Worm (Caenorhabditis elegans) whole organism, L3 larva: ENCODE measurements around the gene clec-174.

Experiments
- aly-2 ChIP-seq: fragments of 150-350 bp; optimal IDR thresholded peaks from 2 replicates; lab custom pipeline; 2014; ENCODE audit warnings: missing biosample characterization, missing genetic modification characterization
- ama-1 ChIP-seq: fragments of 150-350 bp; optimal IDR thresholded peaks from 2 replicates; lab custom pipeline; 2018
- ceh-16 ChIP-seq: sonication (generic microtip); optimal IDR thresholded peaks from 2 replicates; lab custom pipeline; 2017; ENCODE audit warnings: missing biosample characterization, missing genetic modification characterization
- ceh-9 ChIP-seq: sonication (generic microtip); optimal IDR thresholded peaks from 2 replicates; lab custom pipeline; 2018; ENCODE audit warnings: missing biosample characterization, missing genetic modification characterization
- daf-12 ChIP-seq: fragments of 150-350 bp; optimal IDR thresholded peaks from 2 replicates; lab custom pipeline; 2014; ENCODE audit warnings: missing biosample characterization, missing genetic modification reagents, missing genetic modification characterization
- egl-5 ChIP-seq: fragments of 150-350 bp; optimal IDR thresholded peaks from 2 replicates; lab custom pipeline; 2017; ENCODE audit warnings: missing biosample characterization, missing genetic modification reagents, missing genetic modification characterization, inconsistent platforms
- elt-1 ChIP-seq: fragments of 150-350 bp; optimal IDR thresholded peaks from 2 replicates; lab custom pipeline; 2014; ENCODE audit warnings: missing biosample characterization, missing genetic modification characterization
- elt-2 ChIP-seq: sonication (generic microtip); optimal IDR thresholded peaks from 2 replicates; lab custom pipeline; 2016; ENCODE audit warnings: missing genetic modification reagents, mild to moderate bottlenecking, missing genetic modification characterization, missing compliant biosample characterization
- elt-3 ChIP-seq, 3 experiments: fragments of 150-350 bp in 1 of 3; sonication (generic microtip) in 2 of 3; optimal IDR thresholded peaks; 2 replicates in 2 of 3; 4 replicates in 1 of 3; lab custom pipeline; 2014 to 2017; ENCODE audit warnings: missing biosample characterization in 3 of 3, missing genetic modification characterization in 3 of 3
- fkh-10 ChIP-seq: sonication (generic microtip); optimal IDR thresholded peaks from 2 replicates; lab custom pipeline; 2017; ENCODE audit warnings: missing biosample characterization, missing genetic modification reagents, missing genetic modification characterization
- fkh-2 ChIP-seq: fragments of 150-350 bp; optimal IDR thresholded peaks from 2 replicates; lab custom pipeline; 2014; ENCODE audit warnings: missing biosample characterization, missing genetic modification reagents, missing genetic modification characterization
- fos-1 ChIP-seq: fragments of 150-350 bp; optimal IDR thresholded peaks from 2 replicates; lab custom pipeline; 2014; ENCODE audit warnings: missing biosample characterization, missing genetic modification characterization
- jun-1 ChIP-seq: fragments of 150-350 bp; optimal IDR thresholded peaks from 2 replicates; lab custom pipeline; 2014; ENCODE audit warnings: missing biosample characterization, missing genetic modification reagents, missing genetic modification characterization
- lin-39 ChIP-seq: fragments of 150-350 bp; optimal IDR thresholded peaks from 2 replicates; lab custom pipeline; 2018; ENCODE audit warnings: missing biosample characterization, missing genetic modification reagents, missing genetic modification characterization
- lsy-12 ChIP-seq: sonication (generic microtip); optimal IDR thresholded peaks from 2 replicates; lab custom pipeline; 2016; ENCODE audit warnings: mild to moderate bottlenecking, missing genetic modification characterization, missing compliant biosample characterization
- mdl-1 ChIP-seq: fragments of 150-350 bp; optimal IDR thresholded peaks from 2 replicates; lab custom pipeline; 2014; ENCODE audit warnings: missing biosample characterization, missing genetic modification characterization
- mml-1 ChIP-seq: fragments of 150-350 bp; sonication (generic microtip); optimal IDR thresholded peaks from 3 replicates; lab custom pipeline; 2014; ENCODE audit warnings: missing biosample characterization, missing genetic modification characterization
- nfya-1 ChIP-seq: sonication (generic microtip); optimal IDR thresholded peaks from 2 replicates; lab custom pipeline; 2017; ENCODE audit warnings: missing genetic modification characterization, mild to moderate bottlenecking, missing compliant biosample characterization, antibody characterized with exemption, moderate library complexity; ENCODE audit not compliant: insufficient read depth
- nhr-12 ChIP-seq: fragments of 150-350 bp; optimal IDR thresholded peaks from 2 replicates; lab custom pipeline; 2014; ENCODE audit warnings: missing biosample characterization, missing genetic modification characterization
- nhr-23 ChIP-seq: fragments of 150-350 bp; optimal IDR thresholded peaks from 2 replicates; lab custom pipeline; 2014; ENCODE audit warnings: missing biosample characterization, missing genetic modification reagents, missing genetic modification characterization
- nhr-25 ChIP-seq: sonication (generic microtip); optimal IDR thresholded peaks from 2 replicates; lab custom pipeline; 2017; ENCODE audit warnings: missing biosample characterization, missing genetic modification characterization
- nhr-28 ChIP-seq: fragments of 150-350 bp; optimal IDR thresholded peaks from 2 replicates; lab custom pipeline; 2014; ENCODE audit warnings: missing biosample characterization, missing genetic modification characterization
- nhr-67 ChIP-seq: fragments of 150-350 bp; optimal IDR thresholded peaks from 2 replicates; lab custom pipeline; 2014; ENCODE audit warnings: missing biosample characterization, missing genetic modification characterization
- pqm-1 ChIP-seq: fragments of 150-350 bp; optimal IDR thresholded peaks from 2 replicates; lab custom pipeline; 2017; ENCODE audit warnings: missing biosample characterization, missing genetic modification characterization, inconsistent platforms
- sea-2 ChIP-seq: fragments of 150-350 bp; sonication (generic microtip); optimal IDR thresholded peaks from 4 replicates; lab custom pipeline; 2014; ENCODE audit warnings: missing biosample characterization, missing genetic modification reagents, missing genetic modification characterization
- skn-1 ChIP-seq: fragments of 150-350 bp; optimal IDR thresholded peaks from 2 replicates; lab custom pipeline; 2014; ENCODE audit warnings: missing biosample characterization, missing genetic modification characterization
- snpc-4 ChIP-seq: fragments of 150-350 bp; optimal IDR thresholded peaks from 2 replicates; lab custom pipeline; 2014; ENCODE audit warnings: missing biosample characterization, missing genetic modification characterization
- tbx-2 ChIP-seq: sonication (generic microtip); optimal IDR thresholded peaks from 2 replicates; lab custom pipeline; 2016; ENCODE audit warnings: mild to moderate bottlenecking, missing genetic modification characterization, missing compliant biosample characterization
- unc-39 ChIP-seq: sonication (generic microtip); optimal IDR thresholded peaks from 4 replicates; lab custom pipeline; 2017; ENCODE audit warnings: missing biosample characterization, missing genetic modification characterization
- zag-1 ChIP-seq: fragments of 150-350 bp; optimal IDR thresholded peaks from 2 replicates; lab custom pipeline; 2014; ENCODE audit warnings: missing biosample characterization, missing genetic modification characterization
- ztf-11 ChIP-seq: fragments of 150-350 bp; optimal IDR thresholded peaks from 2 replicates; lab custom pipeline; 2014; ENCODE audit warnings: missing biosample characterization, missing genetic modification characterization
- ztf-4 ChIP-seq: fragments of 150-350 bp; optimal IDR thresholded peaks from 2 replicates; lab custom pipeline; 2014; ENCODE audit warnings: missing biosample characterization, missing genetic modification characterization

Gene clec-174

DNA sequence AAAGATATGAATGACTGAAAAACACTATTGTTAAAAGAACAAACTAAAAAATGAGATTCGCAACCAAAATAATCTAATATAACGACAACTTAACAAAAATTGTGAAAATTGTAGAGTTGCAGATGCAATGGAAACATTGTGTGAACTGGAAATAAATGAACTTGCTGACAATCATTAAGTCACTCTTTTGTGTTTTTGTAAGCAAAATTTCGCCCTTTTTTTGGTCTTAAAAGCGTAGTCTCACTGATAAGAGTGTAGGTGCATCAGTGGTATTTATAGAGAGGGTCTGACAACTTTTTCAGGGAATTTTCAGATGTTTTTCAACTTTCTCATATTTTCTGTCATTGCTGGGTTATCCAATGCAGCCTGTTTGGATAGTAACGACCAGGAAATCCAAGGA lies 15.4 kb downstream of the clec-174 start, which contains the start of gene clec-68:
clec-68 (plus strand) TSS at position 301 of the 400 bp plus-strand sequence.
- TF ChIP-seq ceh-16 (tag; lab: Kevin White, UChicago) (no peak), lin-39 (tag; lab: Kevin White, UChicago) (no peak), aly-2 (no peak), nhr-28 (tag; lab: Kevin White, UChicago) (no peak), nhr-12 (no peak)

ce11 chrIV:3921898-3922297 lies 19.6 kb downstream of the clec-174 start, which contains the start of gene clec-67:
Gene clec-67, plus strand, starts transcription at chrIV:3922165.
- TF ChIP-seq nhr-23 (tag; lab: Kevin White, UChicago) (no peak), pqm-1 (tag; lab: Kevin White, UChicago) (peak; percentile 45), nfya-1 (tag; lab: Kevin White, UChicago) (no peak), elt-2 (tag; lab: Kevin White, UChicago) (peak; percentile 84), jun-1 (tag; lab: Kevin White, UChicago) (peak; percentile 2)

DNA sequence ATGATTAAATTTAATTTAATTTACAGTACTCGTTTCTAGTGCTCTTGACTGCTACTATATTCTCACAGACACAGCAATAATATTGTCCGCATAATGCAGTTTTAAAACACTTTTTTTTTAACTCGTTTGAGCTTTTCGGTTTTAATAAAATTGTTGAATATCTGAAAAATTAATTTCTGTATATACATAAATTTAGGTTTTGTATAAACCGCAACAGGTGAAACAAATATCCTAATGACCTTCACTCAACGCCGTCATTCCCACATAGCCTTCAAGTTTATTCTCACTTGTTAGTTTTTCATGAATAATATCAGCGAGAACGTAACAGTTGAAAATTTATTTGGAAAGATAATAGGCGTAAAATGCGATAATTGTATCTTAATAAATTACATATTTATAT lies 22.0 kb downstream of the clec-174 start, which contains the start of gene srz-19:
srz-19 (plus strand) TSS at position 301 of the 400 bp plus-strand sequence.
- no peak for TF ChIP-seq snpc-4 (tag; lab: Kevin White, UChicago)
- no peak for TF ChIP-seq nfya-1 (tag; lab: Kevin White, UChicago)
- no peak for TF ChIP-seq ztf-11 (tag; lab: Kevin White, UChicago)
- no peak for TF ChIP-seq tbx-2 (tag; lab: Kevin White, UChicago)
- TF ChIP-seq skn-1 (tag; lab: Kevin White, UChicago), result no peak
- TF ChIP-seq nhr-28 (tag; lab: Kevin White, UChicago), result no peak
- no peak for TF ChIP-seq fkh-2 (tag; lab: Kevin White, UChicago)
- no peak for TF ChIP-seq nhr-23 (tag; lab: Kevin White, UChicago)
- TF ChIP-seq nhr-12, result no peak
- no peak for TF ChIP-seq elt-1
- no peak for TF ChIP-seq jun-1 (tag; lab: Kevin White, UChicago)
- TF ChIP-seq mml-1, result no peak
- no peak for TF ChIP-seq elt-3 (tag; optimal IDR thresholded peaks at IDR 0.05; lab: Kevin White, UChicago)
- no peak for TF ChIP-seq daf-12 (tag; lab: Kevin White, UChicago)
- no peak for TF ChIP-seq nhr-67 (tag; lab: Kevin White, UChicago)
- no peak for TF ChIP-seq mdl-1 (tag; lab: Kevin White, UChicago)
- no peak for TF ChIP-seq unc-39
- TF ChIP-seq elt-2 (tag; lab: Kevin White, UChicago), result no peak
- TF ChIP-seq ztf-4 (tag; lab: Kevin White, UChicago), result no peak

- TF ChIP-seq unc-39 (no peak), mdl-1 (tag; lab: Kevin White, UChicago) (no peak), elt-2 (tag; lab: Kevin White, UChicago) (no peak), sea-2 (GFP tag; lab: Kevin White, UChicago) (no peak), zag-1 (tag; lab: Kevin White, UChicago) (no peak), skn-1 (tag; lab: Kevin White, UChicago) (no peak), lsy-12 (tag; lab: Kevin White, UChicago) (no peak), ama-1 (lab: Kevin White, UChicago) (no peak), egl-5 (no peak), nhr-12 (no peak), ceh-9 (tag; lab: Kevin White, UChicago) (no peak), daf-12 (tag; lab: Kevin White, UChicago) (no peak), nhr-23 (tag; lab: Kevin White, UChicago) (no peak), mml-1 (no peak), nhr-28 (tag; lab: Kevin White, UChicago) (no peak), fkh-10 (GFP tag; lab: Kevin White, UChicago) (no peak), fkh-2 (tag; lab: Kevin White, UChicago) (no peak), jun-1 (tag; lab: Kevin White, UChicago) (no peak)
These were observed 23.3 kb downstream of the clec-174 start, which contains the start of gene F56D6.23 for ce11 chrIV:3918160-3918559. Gene F56D6.23, plus strand, starts transcription at chrIV:3918460.

- TF ChIP-seq nhr-25 (tag; lab: Kevin White, UChicago), result no peak
These were observed 24.1 kb downstream of the clec-174 start, which contains the start of gene F56D6.14 for ce11 chrIV:3917405-3917804. Gene F56D6.14, plus strand, starts transcription at chrIV:3917705.

DNA sequence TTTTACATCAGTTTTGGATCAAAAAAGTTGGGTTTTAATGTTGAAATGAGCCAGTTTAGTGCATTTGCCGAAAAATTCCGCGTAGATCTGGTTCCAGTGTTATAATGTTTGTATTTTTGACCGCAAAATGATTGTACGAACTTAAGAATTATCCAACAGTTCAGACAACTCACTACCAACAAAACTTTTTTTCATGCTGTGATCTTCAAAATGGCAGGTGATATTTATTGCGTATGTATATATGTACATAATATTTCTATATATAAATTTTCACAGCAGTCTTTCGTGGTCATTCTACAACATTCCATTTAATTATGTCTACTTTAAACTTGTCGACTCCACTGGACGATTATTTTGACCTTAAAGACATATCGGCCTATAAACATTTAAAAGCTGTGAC lies 26.2 kb downstream of the clec-174 start, which contains the start of gene srz-20:
srz-20 (plus strand) TSS at position 301 of the 400 bp plus-strand sequence.
- TF ChIP-seq fos-1 (tag; lab: Kevin White, UChicago), result no peak
- TF ChIP-seq mdl-1 (tag; lab: Kevin White, UChicago), result no peak
- no peak for TF ChIP-seq sea-2 (GFP tag; lab: Kevin White, UChicago)
- no peak for TF ChIP-seq elt-1
- no peak for TF ChIP-seq jun-1 (tag; lab: Kevin White, UChicago)
- TF ChIP-seq nfya-1 (tag; lab: Kevin White, UChicago), result no peak
